Worm (Caenorhabditis elegans): ENCODE results near the gene ahsa-1.

- TF ChIP-seq ama-1 (optimal IDR thresholded peaks at IDR 0.05) (no peak), B0310.2 (tag; optimal IDR thresholded peaks at IDR 0.05) (no peak), scrt-1 (GFP tag; IDR thresholded peaks at IDR 0.05) (no peak), sea-1 (GFP tag; conservative IDR thresholded peaks at IDR 0.05) (no peak), hmg-4 (GFP tag; optimal IDR thresholded peaks at IDR 0.05) (no peak), flt-1 (GFP tag; IDR thresholded peaks at IDR 0.05) (no peak), tbx-37 (GFP tag; conservative IDR thresholded peaks at IDR 0.05) (no peak), F13C5.2 (tag; optimal IDR thresholded peaks at IDR 0.05) (no peak), hmbx-1 (tag; optimal IDR thresholded peaks at IDR 0.05) (no peak)
These were observed 14.3 kb upstream of the ahsa-1 start, which contains the start of gene C01G10.1 for ce11 chrV:15099447-15099846.
